Fruit fly (Drosophila melanogaster) whole organism, embryonic: ENCODE data around the gene SCOT.

Source experiments
- CG11085 ChIP-seq: fragments of 200-800 bp; sonication (Bioruptor generic); IDR thresholded peaks from 2 replicates; pipeline ENCODE4 v1.3.6; 2022; ENCODE audit warnings: missing biosample characterization, missing genetic modification characterization
- CG11456 ChIP-seq: fragments of 200-800 bp; sonication (Bioruptor generic); IDR thresholded peaks from 3 replicates; pipeline ENCODE4 v1.3.6; 2022; ENCODE audit warnings: missing biosample characterization, missing genetic modification characterization
- CG12299 ChIP-seq: fragments of 200-800 bp; sonication (Bioruptor generic); optimal IDR thresholded peaks from 2 replicates; lab custom pipeline; 2018; ENCODE audit warnings: missing biosample characterization, mild to moderate bottlenecking, missing genetic modification characterization
- CG1233 ChIP-seq: fragments of 200-800 bp; sonication (Bioruptor generic); optimal IDR thresholded peaks from 4 replicates; lab custom pipeline; 2018; ENCODE audit warnings: missing biosample characterization, mild to moderate bottlenecking, missing genetic modification characterization
- CG15011 ChIP-seq: fragments of 200-800 bp; sonication (Bioruptor generic); optimal IDR thresholded peaks from 3 replicates; lab custom pipeline; 2018; ENCODE audit warnings: missing biosample characterization, mild to moderate bottlenecking, missing genetic modification characterization
- CG17359 ChIP-seq: fragments of 200-800 bp; sonication (Bioruptor generic); optimal IDR thresholded peaks from 3 replicates; lab custom pipeline; 2018; ENCODE audit warnings: missing biosample characterization, mild to moderate bottlenecking, missing genetic modification characterization, moderate library complexity
- CG1832 ChIP-seq: fragments of 200-800 bp; sonication (Bioruptor generic); optimal IDR thresholded peaks from 2 replicates; lab custom pipeline; 2017; ENCODE audit warnings: missing biosample characterization, mild to moderate bottlenecking, missing genetic modification characterization, inconsistent platforms
- CG2202 ChIP-seq: fragments of 200-800 bp; sonication (Bioruptor generic); optimal IDR thresholded peaks from 2 replicates; lab custom pipeline; 2018; ENCODE audit warnings: missing biosample characterization, mild to moderate bottlenecking, missing genetic modification characterization
- CG31441 ChIP-seq: fragments of 200-800 bp; sonication (Bioruptor generic); IDR thresholded peaks from 2 replicates; pipeline ENCODE4 v1.3.6; 2022; ENCODE audit warnings: missing biosample characterization, missing genetic modification characterization
- CG33213 ChIP-seq: fragments of 200-800 bp; sonication (Bioruptor generic); optimal IDR thresholded peaks from 3 replicates; lab custom pipeline; 2016; ENCODE audit warnings: missing biosample characterization, missing genetic modification characterization
- CG4360 ChIP-seq: fragments of 200-800 bp; sonication (Bioruptor generic); IDR thresholded peaks from 2 replicates; pipeline ENCODE4 v1.3.6; 2022; ENCODE audit warnings: missing biosample characterization, missing genetic modification characterization
- CG9797 ChIP-seq: fragments of 200-800 bp; sonication (Bioruptor generic); optimal IDR thresholded peaks from 3 replicates; lab custom pipeline; 2018; ENCODE audit warnings: missing biosample characterization, mild to moderate bottlenecking, missing genetic modification characterization
- CG9932 ChIP-seq: fragments of 200-800 bp; sonication (Bioruptor generic); IDR thresholded peaks from 2 replicates; pipeline ENCODE4 v1.3.6; 2022; ENCODE audit warnings: missing biosample characterization, missing genetic modification characterization
- D ChIP-seq, 2 experiments: fragments of 200-800 bp in 1 of 2; fragments of >200 bp in 1 of 2; sonication (Bioruptor generic) in 1 of 2; optimal IDR thresholded peaks; 2 replicates in 1 of 2; 3 replicates in 1 of 2; lab custom pipeline; 2017; ENCODE audit warnings: mild to moderate bottlenecking in 1 of 2, missing biosample characterization in 1 of 2, missing genetic modification characterization in 1 of 2, missing genetic modification reagents in 1 of 2
- Doc3 ChIP-seq: fragments of 200-800 bp; sonication (Bioruptor generic); IDR thresholded peaks from 3 replicates; pipeline ENCODE4 v1.3.6; 2022; ENCODE audit warnings: missing biosample characterization, missing genetic modification characterization; ENCODE audit not compliant: partially characterized antibody
- Eip74EF ChIP-seq, 2 experiments: fragments of 200-800 bp in 1 of 2; fragments of >200 bp in 1 of 2; sonication (Bioruptor generic) in 1 of 2; optimal IDR thresholded peaks; 2 replicates each; lab custom pipeline; 2017 to 2019; ENCODE audit warnings: missing biosample characterization in 2 of 2, missing genetic modification characterization in 2 of 2, mild to moderate bottlenecking in 1 of 2, moderate library complexity in 1 of 2
- Fer3 ChIP-seq: fragments of 200-800 bp; sonication (Bioruptor generic); optimal IDR thresholded peaks from 2 replicates; lab custom pipeline; 2018; ENCODE audit warnings: missing biosample characterization, mild to moderate bottlenecking, missing genetic modification characterization, moderate library complexity
- Gug ChIP-seq: fragments of 200-800 bp; sonication (Bioruptor generic); IDR thresholded peaks from 4 replicates; pipeline ENCODE4 v1.3.6; 2022; ENCODE audit warnings: missing biosample characterization, missing genetic modification characterization
- Kr ChIP-seq: fragments of 200-800 bp; sonication (Bioruptor generic); optimal IDR thresholded peaks from 2 replicates; lab custom pipeline; 2017; ENCODE audit warnings: missing biosample characterization, mild to moderate bottlenecking, missing genetic modification characterization
- Lpt ChIP-seq: fragments of >200 bp; optimal IDR thresholded peaks from 2 replicates; lab custom pipeline; 2018; ENCODE audit warnings: missing biosample characterization, missing genetic modification characterization
- Rfx ChIP-seq: fragments of 200-800 bp; sonication (Bioruptor generic); IDR thresholded peaks from 2 replicates; pipeline ENCODE4 v1.3.6; 2022; ENCODE audit warnings: missing biosample characterization, missing genetic modification characterization
- Side ChIP-seq: fragments of 200-800 bp; sonication (Bioruptor generic); optimal IDR thresholded peaks from 2 replicates; lab custom pipeline; 2016; ENCODE audit warnings: missing biosample characterization, missing genetic modification characterization
- Ssrp ChIP-seq: fragments of 200-800 bp; sonication (Bioruptor generic); optimal IDR thresholded peaks from 2 replicates; lab custom pipeline; 2018; ENCODE audit warnings: missing biosample characterization, mild to moderate bottlenecking, missing genetic modification characterization, moderate library complexity
- Stat92E ChIP-seq, 3 experiments: fragments of >200 bp in 2 of 3; fragments of 200-800 bp in 1 of 3; sonication (Bioruptor generic) in 1 of 3; optimal IDR thresholded peaks; 2 replicates each; lab custom pipeline; 2017 to 2019; ENCODE audit warnings: missing biosample characterization in 3 of 3, missing genetic modification characterization in 3 of 3, mild to moderate bottlenecking in 1 of 3, moderate library complexity in 1 of 3
- Trl ChIP-seq, 3 experiments: fragments of >200 bp in 2 of 3; fragments of 200-800 bp in 1 of 3; sonication (Bioruptor generic) in 1 of 3; optimal IDR thresholded peaks; 2 replicates in 1 of 3; 3 replicates in 2 of 3; lab custom pipeline; 2016 to 2017; ENCODE audit warnings: missing biosample characterization in 1 of 3, missing genetic modification characterization in 1 of 3
- bab2 ChIP-seq: fragments of 200-800 bp; sonication (Bioruptor generic); optimal IDR thresholded peaks from 2 replicates; lab custom pipeline; 2016; ENCODE audit warnings: missing biosample characterization, missing genetic modification characterization
- corto ChIP-seq: fragments of 200-800 bp; sonication (Bioruptor generic); optimal IDR thresholded peaks from 2 replicates; lab custom pipeline; 2016; ENCODE audit warnings: missing biosample characterization, mild to moderate bottlenecking, missing genetic modification characterization, moderate library complexity
- crol ChIP-seq: fragments of 200-800 bp; sonication (Bioruptor generic); IDR thresholded peaks from 2 replicates; pipeline ENCODE4 v1.3.6; 2022; ENCODE audit warnings: missing biosample characterization, missing genetic modification characterization
- dan ChIP-seq: fragments of 200-800 bp; sonication (Bioruptor generic); IDR thresholded peaks from 2 replicates; pipeline ENCODE4 v1.3.6; 2022; ENCODE audit warnings: missing biosample characterization, missing genetic modification characterization
- dimm ChIP-seq: fragments of 200-800 bp; sonication (Bioruptor generic); IDR thresholded peaks from 2 replicates; pipeline ENCODE4 v1.3.6; 2022; ENCODE audit warnings: missing biosample characterization, missing genetic modification characterization
- disco-r ChIP-seq: fragments of 200-800 bp; sonication (Bioruptor generic); optimal IDR thresholded peaks from 2 replicates; lab custom pipeline; 2016; ENCODE audit warnings: missing biosample characterization, missing genetic modification characterization
- dysf ChIP-seq: fragments of 200-800 bp; sonication (Bioruptor generic); IDR thresholded peaks from 3 replicates; pipeline ENCODE4 v1.3.6; 2022; ENCODE audit warnings: missing biosample characterization, missing genetic modification characterization
- esg ChIP-seq: fragments of 200-800 bp; sonication (Bioruptor generic); conservative IDR thresholded peaks from 2 replicates; pipeline ENCODE4 v1.3.6; 2022; ENCODE audit warnings: missing biosample characterization, missing genetic modification characterization
- grau ChIP-seq: fragments of 200-800 bp; optimal IDR thresholded peaks from 3 replicates; lab custom pipeline; 2019; ENCODE audit warnings: missing biosample characterization, mild to moderate bottlenecking, missing genetic modification characterization, moderate library complexity
- hb ChIP-seq: fragments of 200-800 bp; sonication (Bioruptor generic); IDR thresholded peaks from 3 replicates; pipeline ENCODE4 v1.3.6; 2022; ENCODE audit warnings: missing biosample characterization, missing genetic modification characterization; ENCODE audit not compliant: partially characterized antibody
- hth ChIP-seq: fragments of >200 bp; optimal IDR thresholded peaks from 2 replicates; lab custom pipeline; 2017; ENCODE audit warnings: inconsistent platforms
- jigr1 ChIP-seq: fragments of 200-800 bp; sonication (Bioruptor generic); IDR thresholded peaks from 3 replicates; pipeline ENCODE4 v1.3.6; 2022; ENCODE audit warnings: missing biosample characterization, missing genetic modification characterization
- mam ChIP-seq: fragments of 200-800 bp; sonication (Bioruptor generic); optimal IDR thresholded peaks from 3 replicates; lab custom pipeline; 2016; ENCODE audit warnings: missing biosample characterization, missing genetic modification characterization
- odd ChIP-seq: fragments of 200-800 bp; sonication (Bioruptor generic); optimal IDR thresholded peaks from 2 replicates; lab custom pipeline; 2017; ENCODE audit warnings: missing biosample characterization, mild to moderate bottlenecking, missing genetic modification characterization
- pho ChIP-seq: fragments of 200-800 bp; sonication (Bioruptor generic); optimal IDR thresholded peaks from 2 replicates; lab custom pipeline; 2016; ENCODE audit warnings: missing biosample characterization, missing genetic modification characterization
- pnt ChIP-seq: fragments of 200-800 bp; sonication (Bioruptor generic); optimal IDR thresholded peaks from 3 replicates; lab custom pipeline; 2016; ENCODE audit warnings: missing biosample characterization, missing genetic modification characterization
- prd ChIP-seq, 3 experiments: fragments of >200 bp in 2 of 3; fragments of 200-800 bp in 1 of 3; sonication (Bioruptor generic) in 1 of 3; optimal IDR thresholded peaks in 2 of 3; IDR thresholded peaks in 1 of 3; 2 replicates in 2 of 3; 3 replicates in 1 of 3; pipeline versions ENCODE4 v1.3.6 to Lab custom; 2017 to 2022; ENCODE audit warnings: missing biosample characterization in 1 of 3, missing genetic modification characterization in 1 of 3
- psq ChIP-seq: fragments of 200-800 bp; sonication (Bioruptor generic); optimal IDR thresholded peaks from 2 replicates; lab custom pipeline; 2017; ENCODE audit warnings: missing biosample characterization, missing genetic modification characterization
- run ChIP-seq: fragments of 200-800 bp; sonication (Bioruptor generic); optimal IDR thresholded peaks from 3 replicates; lab custom pipeline; 2018; ENCODE audit warnings: missing biosample characterization, mild to moderate bottlenecking, missing genetic modification characterization
- schlank ChIP-seq: fragments of 200-800 bp; sonication (Bioruptor generic); optimal IDR thresholded peaks from 2 replicates; lab custom pipeline; 2018; ENCODE audit warnings: missing biosample characterization, mild to moderate bottlenecking, missing genetic modification characterization
- slbo ChIP-seq: fragments of 200-800 bp; sonication (Bioruptor generic); IDR thresholded peaks from 2 replicates; pipeline ENCODE4 v1.3.6; 2022; ENCODE audit warnings: missing biosample characterization, missing genetic modification characterization
- tgo ChIP-seq: fragments of 200-800 bp; sonication (Bioruptor generic); IDR thresholded peaks from 3 replicates; pipeline ENCODE4 v1.3.6; 2022; ENCODE audit warnings: missing biosample characterization, missing genetic modification characterization
- ttk ChIP-seq: fragments of 200-800 bp; sonication (Bioruptor generic); IDR thresholded peaks from 2 replicates; pipeline ENCODE4 v2.1.2; 2022; ENCODE audit warnings: missing biosample characterization, missing genetic modification characterization
- zfh2 ChIP-seq: fragments of 200-800 bp; sonication (Bioruptor generic); optimal IDR thresholded peaks from 2 replicates; lab custom pipeline; 2016; ENCODE audit warnings: missing biosample characterization, missing genetic modification characterization

SCOT gene

dm6 chr3L:1914668-1915067 lies 48.3 kb upstream of the SCOT start (continued):
- no peak for TF ChIP-seq Doc3 (GFP tag; lab: Robert Waterston, UW)
- TF ChIP-seq Lpt (GFP tag; lab: Kevin White, UChicago), result no peak
- TF ChIP-seq D (optimal IDR thresholded peaks at IDR 0.05; lab: Kevin White, UChicago), result no peak
- no peak for TF ChIP-seq D (GFP tag; optimal IDR thresholded peaks at IDR 0.05; lab: Kevin White, UChicago)
- no peak for TF ChIP-seq Rfx (GFP tag; lab: Robert Waterston, UW)
- no peak for TF ChIP-seq dan
- TF ChIP-seq Gug (GFP tag; lab: Robert Waterston, UW), result 0 out of 4 replicates have a peak, but pooled peaks have one; percentile 13
- TF ChIP-seq esg (GFP tag; lab: Robert Waterston, UW), result no peak
- no peak for TF ChIP-seq Side (GFP tag; lab: Kevin White, UChicago)
- TF ChIP-seq pho (GFP tag; lab: Kevin White, UChicago), result no peak
- TF ChIP-seq slbo (GFP tag; lab: Robert Waterston, UW), result peak; percentile 32; the same call in 1 of the 2 replicates
- no peak for TF ChIP-seq run (tag; lab: Kevin White, UChicago)
- no peak for TF ChIP-seq psq (GFP tag; lab: Kevin White, UChicago)
- no peak for TF ChIP-seq CG31441 (GFP tag; lab: Robert Waterston, UW)
- TF ChIP-seq CG11456 (GFP tag; lab: Robert Waterston, UW), result 0 out of 3 replicates have a peak, but pooled peaks have one; percentile 37
- TF ChIP-seq CG15011 (GFP tag; lab: Kevin White, UChicago), result no peak
- TF ChIP-seq CG11085 (GFP tag; lab: Robert Waterston, UW), result no peak
- no peak for TF ChIP-seq CG4360 (GFP tag; lab: Robert Waterston, UW)
- TF ChIP-seq Stat92E (GFP tag; optimal IDR thresholded peaks at IDR 0.05; lab: Kevin White, UChicago), result no peak
- TF ChIP-seq hb (GFP tag; lab: Robert Waterston, UW), result no peak
- no peak for TF ChIP-seq dysf
- no peak for TF ChIP-seq mam (GFP tag; lab: Kevin White, UChicago)
- no peak for TF ChIP-seq dimm (GFP tag; lab: Robert Waterston, UW)
- no peak for TF ChIP-seq bab2 (GFP tag; lab: Kevin White, UChicago)
- no peak for TF ChIP-seq prd (optimal IDR thresholded peaks at IDR 0.05; lab: Kevin White, UChicago)
- peak; percentile 54; the same call in 1 of the 3 replicates for TF ChIP-seq prd (GFP tag; IDR thresholded peaks at IDR 0.05; lab: Robert Waterston, UW)
- TF ChIP-seq ttk (GFP tag; lab: Robert Waterston, UW), result no peak
- no peak for TF ChIP-seq CG2202 (tag; lab: Kevin White, UChicago)
- TF ChIP-seq Trl (optimal IDR thresholded peaks at IDR 0.05; lab: Kevin White, UChicago), result no peak
- TF ChIP-seq Trl (GFP tag; optimal IDR thresholded peaks at IDR 0.05; lab: Kevin White, UChicago), result no peak
- no peak for TF ChIP-seq Eip74EF (GFP tag; optimal IDR thresholded peaks at IDR 0.05; lab: Kevin White, UChicago)
- TF ChIP-seq CG9932 (GFP tag; lab: Robert Waterston, UW), result 0 out of 2 replicates have a peak, but pooled peaks have one; percentile 7
- TF ChIP-seq CG12299, result no peak
- no peak for TF ChIP-seq CG9797 (GFP tag; lab: Kevin White, UChicago)
- TF ChIP-seq disco-r (GFP tag; lab: Kevin White, UChicago), result no peak
- TF ChIP-seq jigr1 (GFP tag; lab: Robert Waterston, UW), result no peak
- TF ChIP-seq CG33213 (GFP tag; lab: Kevin White, UChicago), result no peak

dm6 chr3L:1916617-1917016 lies 46.3 kb upstream of the SCOT start:
- TF ChIP-seq zfh2 (GFP tag; lab: Kevin White, UChicago) (no peak), Ssrp (tag; lab: Kevin White, UChicago) (no peak), Fer3 (no peak), CG17359 (tag; lab: Kevin White, UChicago) (no peak), D (optimal IDR thresholded peaks at IDR 0.05; lab: Kevin White, UChicago) (peak; percentile 49), D (GFP tag; optimal IDR thresholded peaks at IDR 0.05; lab: Kevin White, UChicago) (no peak), corto (GFP tag; lab: Kevin White, UChicago) (no peak), tgo (GFP tag; lab: Robert Waterston, UW) (no peak), odd (no peak), grau (tag; lab: Kevin White, UChicago) (no peak), pnt (GFP tag; lab: Kevin White, UChicago) (no peak), prd (optimal IDR thresholded peaks at IDR 0.05; lab: Kevin White, UChicago) (no peak), prd (GFP tag; IDR thresholded peaks at IDR 0.05; lab: Robert Waterston, UW) (no peak), crol (GFP tag; lab: Robert Waterston, UW) (no peak), hth (lab: Kevin White, UChicago) (no peak), Kr (GFP tag; lab: Kevin White, UChicago) (peak; percentile 25), CG1233 (GFP tag; lab: Kevin White, UChicago) (no peak), CG1832 (GFP tag; lab: Kevin White, UChicago) (no peak), schlank (tag; lab: Kevin White, UChicago) (no peak), Lpt (GFP tag; lab: Kevin White, UChicago) (no peak)
